Worm (Caenorhabditis elegans) whole organism, mixed stage, embryonic: ENCODE results near the gene F53F8.4.

ENCODE experiments used
- nhr-12 ChIP-seq: fragments of 150-350 bp; optimal IDR thresholded peaks from 2 replicates; lab custom pipeline; 2014; ENCODE audit warnings: missing biosample characterization, missing genetic modification characterization
- unc-62 ChIP-seq: fragments of 150-350 bp; optimal IDR thresholded peaks from 2 replicates; lab custom pipeline; 2014; ENCODE audit warnings: missing biosample characterization, missing genetic modification reagents, missing genetic modification characterization
- ztf-11 ChIP-seq: fragments of 150-350 bp; optimal IDR thresholded peaks from 2 replicates; lab custom pipeline; 2014; ENCODE audit warnings: missing biosample characterization, missing genetic modification characterization

- TF ChIP-seq unc-62 (no peak), ztf-11 (tag; lab: Kevin White, UChicago) (no peak), nhr-12 (no peak)
Observed at ce11 chrV:20722447-20722846, 31.0 kb upstream of the F53F8.4 start.
